Worm (Caenorhabditis elegans) whole organism, L2 larva: ENCODE measurements around the gene hars-1.

Experiments used
- C34F6.9 ChIP-seq: fragments of 150-350 bp; optimal IDR thresholded peaks from 2 replicates; lab custom pipeline; 2014; ENCODE audit warnings: missing biosample characterization, missing genetic modification characterization
- F13H6.1 ChIP-seq: sonication (generic microtip); optimal IDR thresholded peaks from 2 replicates; lab custom pipeline; 2016; ENCODE audit warnings: missing genetic modification characterization, missing compliant biosample characterization
- aly-2 ChIP-seq: fragments of 150-350 bp; optimal IDR thresholded peaks from 2 replicates; lab custom pipeline; 2014; ENCODE audit warnings: missing biosample characterization, missing genetic modification characterization
- ama-1 ChIP-seq: fragments of 150-350 bp; optimal IDR thresholded peaks from 2 replicates; lab custom pipeline; 2018; ENCODE audit warnings: inconsistent platforms
- blmp-1 ChIP-seq: sonication (generic microtip); optimal IDR thresholded peaks from 2 replicates; lab custom pipeline; 2017; ENCODE audit warnings: missing genetic modification characterization, mild to moderate bottlenecking, missing compliant biosample characterization, antibody characterized with exemption, moderate library complexity; ENCODE audit not compliant: insufficient read depth
- ceh-16 ChIP-seq: fragments of 150-350 bp; optimal IDR thresholded peaks from 2 replicates; lab custom pipeline; 2014; ENCODE audit warnings: missing biosample characterization, missing genetic modification characterization
- crh-2 ChIP-seq: sonication (generic microtip); optimal IDR thresholded peaks from 2 replicates; lab custom pipeline; 2017; ENCODE audit warnings: missing biosample characterization, missing genetic modification characterization
- egl-27 ChIP-seq: sonication (generic microtip); optimal IDR thresholded peaks from 3 replicates; lab custom pipeline; 2017; ENCODE audit warnings: missing biosample characterization, missing genetic modification reagents, missing genetic modification characterization
- fos-1 ChIP-seq: fragments of 150-350 bp; optimal IDR thresholded peaks from 2 replicates; lab custom pipeline; 2014; ENCODE audit warnings: missing biosample characterization, missing genetic modification characterization
- gmeb-1 ChIP-seq: fragments of 150-350 bp; optimal IDR thresholded peaks from 2 replicates; lab custom pipeline; 2014; ENCODE audit warnings: missing biosample characterization, missing genetic modification characterization
- lin-11 ChIP-seq: fragments of 150-350 bp; sonication (generic microtip); optimal IDR thresholded peaks from 2 replicates; lab custom pipeline; 2014; ENCODE audit warnings: missing biosample characterization, missing genetic modification characterization, inconsistent platforms, mixed read lengths
- lin-39 ChIP-seq: fragments of 150-350 bp; optimal IDR thresholded peaks from 2 replicates; lab custom pipeline; 2014; ENCODE audit warnings: missing biosample characterization, missing genetic modification reagents, missing genetic modification characterization
- lsy-2 ChIP-seq, 2 experiments: fragments of 150-350 bp in 1 of 2; sonication (generic microtip) in 1 of 2; optimal IDR thresholded peaks; 2 replicates each; lab custom pipeline; 2014 to 2017; ENCODE audit warnings: missing biosample characterization in 2 of 2, missing genetic modification characterization in 2 of 2
- mab-5 ChIP-seq: fragments of 150-350 bp; optimal IDR thresholded peaks from 2 replicates; lab custom pipeline; 2014; ENCODE audit warnings: missing biosample characterization, missing genetic modification characterization
- mdl-1 ChIP-seq, 2 experiments: fragments of 150-350 bp in 1 of 2; sonication (generic microtip) in 1 of 2; optimal IDR thresholded peaks; 2 replicates each; lab custom pipeline; 2017; ENCODE audit warnings: missing biosample characterization in 2 of 2, missing genetic modification characterization in 2 of 2
- nhr-10 ChIP-seq: sonication (generic microtip); optimal IDR thresholded peaks from 2 replicates; lab custom pipeline; 2017; ENCODE audit warnings: missing biosample characterization, missing genetic modification characterization
- nhr-12 ChIP-seq: fragments of 150-350 bp; optimal IDR thresholded peaks from 2 replicates; lab custom pipeline; 2014; ENCODE audit warnings: missing biosample characterization, missing genetic modification characterization
- nhr-129 ChIP-seq: fragments of 150-350 bp; optimal IDR thresholded peaks from 2 replicates; lab custom pipeline; 2014; ENCODE audit warnings: missing biosample characterization, missing genetic modification characterization
- nhr-21 ChIP-seq: fragments of 150-350 bp; optimal IDR thresholded peaks from 2 replicates; lab custom pipeline; 2014; ENCODE audit warnings: missing biosample characterization, missing genetic modification characterization
- nhr-23 ChIP-seq: fragments of 150-350 bp; optimal IDR thresholded peaks from 2 replicates; lab custom pipeline; 2014; ENCODE audit warnings: missing biosample characterization, missing genetic modification reagents, missing genetic modification characterization
- nhr-25 ChIP-seq: fragments of 150-350 bp; sonication (generic microtip); optimal IDR thresholded peaks from 3 replicates; lab custom pipeline; 2014; ENCODE audit warnings: missing biosample characterization, missing genetic modification characterization
- nhr-6 ChIP-seq: fragments of 150-350 bp; optimal IDR thresholded peaks from 2 replicates; lab custom pipeline; 2014; ENCODE audit warnings: missing biosample characterization, missing genetic modification characterization
- peb-1 ChIP-seq: fragments of 150-350 bp; optimal IDR thresholded peaks from 2 replicates; lab custom pipeline; 2014; ENCODE audit warnings: missing biosample characterization, missing genetic modification characterization
- sem-4 ChIP-seq: fragments of 150-350 bp; optimal IDR thresholded peaks from 2 replicates; lab custom pipeline; 2014; ENCODE audit warnings: missing biosample characterization, missing genetic modification reagents, missing genetic modification characterization
- sma-9 ChIP-seq, 2 experiments: fragments of 150-350 bp in 1 of 2; sonication (generic microtip) in 1 of 2; optimal IDR thresholded peaks; 2 replicates each; lab custom pipeline; 2014 to 2016; ENCODE audit warnings: missing genetic modification characterization in 2 of 2, mild to moderate bottlenecking in 1 of 2, missing biosample characterization in 1 of 2, missing compliant biosample characterization in 1 of 2, missing genetic modification reagents in 1 of 2, moderate library complexity in 1 of 2
- unc-39 ChIP-seq: fragments of 150-350 bp; optimal IDR thresholded peaks from 2 replicates; lab custom pipeline; 2014; ENCODE audit warnings: missing biosample characterization, missing genetic modification characterization
- unc-55 ChIP-seq: fragments of 150-350 bp; sonication (generic microtip); optimal IDR thresholded peaks from 3 replicates; lab custom pipeline; 2014; ENCODE audit warnings: missing biosample characterization, missing genetic modification reagents, missing genetic modification characterization
- ztf-1 ChIP-seq: fragments of 200-800 bp; sonication (Bioruptor generic); conservative IDR thresholded peaks from 2 replicates; pipeline ENCODE4 v1.3.6; 2022; ENCODE audit warnings: missing genetic modification characterization, missing compliant biosample characterization
- ztf-11 ChIP-seq: sonication (generic microtip); optimal IDR thresholded peaks from 2 replicates; lab custom pipeline; 2017; ENCODE audit warnings: missing biosample characterization, missing genetic modification characterization
- ztf-4 ChIP-seq: fragments of 150-350 bp; optimal IDR thresholded peaks from 2 replicates; lab custom pipeline; 2014; ENCODE audit warnings: missing biosample characterization, missing genetic modification characterization

hars-1 gene

ce11 chrIV:10858300-10859016, at the start of gene hars-1, which contains the start of gene T11G6.2:
Gene hars-1, plus strand, starts transcription at chrIV:10858957.
Gene T11G6.2, minus strand, starts transcription at chrIV:10858496.
- TF ChIP-seq mab-5 (tag; lab: Kevin White, UChicago) (no peak), nhr-129 (tag; lab: Kevin White, UChicago) (peak; percentile 63), unc-55 (GFP tag; lab: Kevin White, UChicago) (peak; percentile 47), nhr-12 (tag; lab: Kevin White, UChicago) (no peak), lsy-2 (tag; optimal IDR thresholded peaks at IDR 0.05; lab: Kevin White, UChicago) (peak in 1 of 2 experiments; percentile 32), sma-9 (GFP tag; optimal IDR thresholded peaks at IDR 0.05; lab: Kevin White, UChicago) (no peak), sma-9 (tag; optimal IDR thresholded peaks at IDR 0.05; lab: Kevin White, UChicago) (no peak), peb-1 (no peak), fos-1 (peak; percentile 88), C34F6.9 (tag; lab: Kevin White, UChicago) (peak; percentile 31), unc-39 (tag; lab: Kevin White, UChicago) (no peak), nhr-23 (no peak), mdl-1 (tag; optimal IDR thresholded peaks at IDR 0.05; lab: Kevin White, UChicago) (no peak), ztf-11 (tag; lab: Kevin White, UChicago) (no peak), ztf-4 (tag; lab: Kevin White, UChicago) (no peak), nhr-6 (no peak), egl-27 (tag; lab: Kevin White, UChicago) (no peak), gmeb-1 (tag; lab: Kevin White, UChicago) (no peak), nhr-25 (no peak), nhr-10 (tag; lab: Kevin White, UChicago) (no peak), crh-2 (tag; lab: Kevin White, UChicago) (peak; percentile 64)

DNA sequence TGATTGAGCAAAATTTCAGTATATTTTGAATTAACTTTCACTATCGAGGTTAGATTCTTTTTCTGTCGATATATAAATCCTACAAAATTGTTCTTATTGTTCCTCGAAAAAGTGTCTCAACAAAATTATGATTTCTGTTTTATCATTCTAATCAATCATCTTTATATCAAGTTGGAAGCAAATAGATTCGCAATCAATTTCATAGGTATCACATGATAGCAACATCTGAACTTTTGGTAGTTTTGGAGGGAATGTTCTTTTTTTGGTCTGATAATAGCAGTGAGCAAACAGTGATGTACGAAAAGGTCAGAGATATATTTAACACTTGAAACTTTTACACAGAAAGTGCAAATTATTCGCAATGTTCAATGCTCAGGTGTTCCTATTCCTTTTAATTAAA, 47.9 kb upstream of the hars-1 start:
- TF ChIP-seq fos-1, result peak; percentile 62
- no peak for TF ChIP-seq peb-1
- peak; percentile 63 for TF ChIP-seq sma-9 (GFP tag; optimal IDR thresholded peaks at IDR 0.05; lab: Kevin White, UChicago)
- TF ChIP-seq sma-9 (tag; optimal IDR thresholded peaks at IDR 0.05; lab: Kevin White, UChicago), result no peak
- peak; percentile 30 for TF ChIP-seq crh-2 (tag; lab: Kevin White, UChicago)
- TF ChIP-seq gmeb-1 (tag; lab: Kevin White, UChicago), result peak; percentile 23
- TF ChIP-seq F13H6.1 (tag; lab: Kevin White, UChicago), result peak; percentile 5
- no peak for TF ChIP-seq lin-39 (tag; lab: Kevin White, UChicago)
- no peak for TF ChIP-seq lin-11

DNA sequence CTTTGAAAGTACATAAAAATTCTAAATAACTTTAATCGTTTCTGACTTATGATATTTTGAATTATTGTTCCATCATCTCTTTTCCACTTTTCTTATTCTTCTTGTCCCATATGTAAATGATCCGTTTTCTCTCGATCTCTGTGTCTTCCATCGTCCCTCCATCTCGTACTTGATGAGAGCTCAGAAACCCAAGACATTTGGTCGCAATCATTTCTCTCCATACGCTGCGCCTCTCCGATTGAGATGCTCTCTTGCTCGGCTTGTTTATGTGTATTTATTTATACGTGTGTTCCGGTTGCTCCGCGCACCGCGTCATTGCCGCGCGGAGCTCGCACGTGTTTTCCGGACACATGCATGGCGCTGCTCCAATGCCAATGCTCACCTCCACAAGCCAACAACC, 47.4 kb upstream of the hars-1 start:
- TF ChIP-seq fos-1 (no peak), ama-1 (lab: Kevin White, UChicago) (no peak), ztf-4 (tag; lab: Kevin White, UChicago) (no peak), aly-2 (tag; lab: Kevin White, UChicago) (no peak)

- no peak for TF ChIP-seq nhr-21 (tag; lab: Kevin White, UChicago)
- no peak for TF ChIP-seq ceh-16
- TF ChIP-seq C34F6.9 (tag; lab: Kevin White, UChicago), result no peak
- TF ChIP-seq crh-2 (tag; lab: Kevin White, UChicago), result no peak
- TF ChIP-seq ama-1 (lab: Kevin White, UChicago), result no peak
- TF ChIP-seq sem-4 (tag; lab: Kevin White, UChicago), result no peak
- TF ChIP-seq nhr-10 (tag; lab: Kevin White, UChicago), result no peak
- no peak for TF ChIP-seq peb-1
Measured at ce11 chrIV:10812099-10812498, 46.7 kb upstream of the hars-1 start, which contains the start of gene miz-1. Gene miz-1, plus strand, starts transcription at chrIV:10812399.

- TF ChIP-seq ztf-1 (GFP tag; lab: Robert Waterston, UW), result no peak
- no peak for TF ChIP-seq mab-5 (tag; lab: Kevin White, UChicago)
- TF ChIP-seq sem-4 (tag; lab: Kevin White, UChicago), result no peak
- peak; percentile 84 for TF ChIP-seq blmp-1 (tag; lab: Kevin White, UChicago)
- peak; percentile 57 for TF ChIP-seq nhr-25
- TF ChIP-seq, all 48 proteins: peak for 2
Measured at ce11 chrIV:10815950-10816349, 42.8 kb upstream of the hars-1 start.
